Fruit fly (Drosophila melanogaster) whole organism, embryonic: Measurements from ENCODE around the gene CG11726.

ENCODE experiments used
- Antp ChIP-seq: fragments of 200-800 bp; sonication (Bioruptor generic); optimal IDR thresholded peaks from 3 replicates; lab custom pipeline; 2016; ENCODE audit warnings: missing biosample characterization, missing genetic modification characterization
- CG10267 ChIP-seq: fragments of 200-800 bp; sonication (Bioruptor generic); optimal IDR thresholded peaks from 2 replicates; lab custom pipeline; 2018; ENCODE audit warnings: missing biosample characterization, mild to moderate bottlenecking, missing genetic modification characterization, moderate library complexity
- CG10543 ChIP-seq: fragments of 200-800 bp; sonication (Bioruptor generic); optimal IDR thresholded peaks from 3 replicates; lab custom pipeline; 2017; ENCODE audit warnings: missing biosample characterization, mild to moderate bottlenecking, missing genetic modification characterization, moderate library complexity
- CG10979 ChIP-seq: fragments of 200-800 bp; sonication (Bioruptor generic); optimal IDR thresholded peaks from 2 replicates; lab custom pipeline; 2018; ENCODE audit warnings: missing biosample characterization, mild to moderate bottlenecking, missing genetic modification characterization, moderate library complexity
- CG11093 ChIP-seq: fragments of 200-800 bp; sonication (Bioruptor generic); IDR thresholded peaks from 3 replicates; pipeline ENCODE4 v1.3.6; 2022; ENCODE audit warnings: missing biosample characterization, missing genetic modification characterization
- CG15514 ChIP-seq: fragments of 200-800 bp; sonication (Bioruptor generic); optimal IDR thresholded peaks from 3 replicates; lab custom pipeline; 2017; ENCODE audit warnings: missing biosample characterization, missing genetic modification characterization, mild to moderate bottlenecking, moderate library complexity, missing genetic modification reagents
- CG17359 ChIP-seq: fragments of 200-800 bp; sonication (Bioruptor generic); optimal IDR thresholded peaks from 3 replicates; lab custom pipeline; 2018; ENCODE audit warnings: missing biosample characterization, mild to moderate bottlenecking, missing genetic modification characterization, moderate library complexity
- CG18599 ChIP-seq: fragments of 200-800 bp; sonication (Bioruptor generic); optimal IDR thresholded peaks from 3 replicates; lab custom pipeline; 2017; ENCODE audit warnings: missing biosample characterization, missing genetic modification characterization, mild to moderate bottlenecking, moderate library complexity, missing genetic modification reagents
- CG18619 ChIP-seq: fragments of 200-800 bp; sonication (Bioruptor generic); optimal IDR thresholded peaks from 3 replicates; lab custom pipeline; 2017; ENCODE audit warnings: missing biosample characterization, mild to moderate bottlenecking, missing genetic modification characterization
- CG2199 ChIP-seq: fragments of 200-800 bp; sonication (Bioruptor generic); IDR thresholded peaks from 3 replicates; pipeline ENCODE4 v1.3.6; 2022; ENCODE audit warnings: missing biosample characterization, missing genetic modification characterization
- CG2712 ChIP-seq: fragments of 200-800 bp; optimal IDR thresholded peaks from 3 replicates; lab custom pipeline; 2019; ENCODE audit warnings: missing biosample characterization, mild to moderate bottlenecking, missing genetic modification characterization, moderate library complexity
- CG2875 ChIP-seq: fragments of 200-800 bp; sonication (Bioruptor generic); optimal IDR thresholded peaks from 2 replicates; lab custom pipeline; 2017; ENCODE audit warnings: missing biosample characterization, mild to moderate bottlenecking, missing genetic modification characterization, missing genetic modification reagents
- CG30403 ChIP-seq: fragments of 200-800 bp; sonication (Bioruptor generic); optimal IDR thresholded peaks from 3 replicates; lab custom pipeline; 2016; ENCODE audit warnings: missing biosample characterization, missing genetic modification characterization
- CG31441 ChIP-seq: fragments of 200-800 bp; sonication (Bioruptor generic); IDR thresholded peaks from 2 replicates; pipeline ENCODE4 v1.3.6; 2022; ENCODE audit warnings: missing biosample characterization, missing genetic modification characterization
- CG32772 ChIP-seq: fragments of 200-800 bp; sonication (Bioruptor generic); IDR thresholded peaks from 2 replicates; pipeline ENCODE4 v1.3.6; 2022; ENCODE audit warnings: missing biosample characterization, missing genetic modification characterization
- CG3281 ChIP-seq: fragments of 200-800 bp; sonication (Bioruptor generic); optimal IDR thresholded peaks from 3 replicates; lab custom pipeline; 2017; ENCODE audit warnings: missing biosample characterization, mild to moderate bottlenecking, missing genetic modification characterization
- CG5953 ChIP-seq: fragments of 200-800 bp; sonication (Bioruptor generic); IDR thresholded peaks from 2 replicates; pipeline ENCODE4 v1.3.6; 2022; ENCODE audit warnings: missing biosample characterization, missing genetic modification characterization
- CG6254 ChIP-seq: fragments of 200-800 bp; sonication (Bioruptor generic); optimal IDR thresholded peaks from 3 replicates; lab custom pipeline; 2017; ENCODE audit warnings: mild to moderate bottlenecking, missing biosample characterization, missing genetic modification reagents, missing genetic modification characterization
- CG6689 ChIP-seq: fragments of 200-800 bp; sonication (Bioruptor generic); IDR thresholded peaks from 2 replicates; pipeline ENCODE4 v1.3.6; 2022; ENCODE audit warnings: missing biosample characterization, missing genetic modification characterization
- CG7556 ChIP-seq: fragments of 200-800 bp; sonication (Bioruptor generic); optimal IDR thresholded peaks from 2 replicates; lab custom pipeline; 2017; ENCODE audit warnings: missing biosample characterization, mild to moderate bottlenecking, missing genetic modification characterization
- CG8388 ChIP-seq: fragments of 200-800 bp; sonication (Bioruptor generic); optimal IDR thresholded peaks from 2 replicates; lab custom pipeline; 2019; ENCODE audit warnings: missing biosample characterization, mild to moderate bottlenecking, missing genetic modification characterization, moderate library complexity
- CG8924 ChIP-seq: fragments of 200-800 bp; optimal IDR thresholded peaks from 3 replicates; lab custom pipeline; 2019; ENCODE audit warnings: missing biosample characterization, mild to moderate bottlenecking, missing genetic modification characterization, moderate library complexity
- D ChIP-seq, 2 experiments: fragments of 200-800 bp in 1 of 2; fragments of >200 bp in 1 of 2; sonication (Bioruptor generic) in 1 of 2; optimal IDR thresholded peaks; 2 replicates in 1 of 2; 3 replicates in 1 of 2; lab custom pipeline; 2017; ENCODE audit warnings: mild to moderate bottlenecking in 1 of 2, missing biosample characterization in 1 of 2, missing genetic modification characterization in 1 of 2, missing genetic modification reagents in 1 of 2
- Dad ChIP-seq: fragments of 200-800 bp; sonication (Bioruptor generic); optimal IDR thresholded peaks from 3 replicates; lab custom pipeline; 2016; ENCODE audit warnings: missing biosample characterization, missing genetic modification characterization
- Fer1 ChIP-seq: fragments of 200-800 bp; sonication (Bioruptor generic); optimal IDR thresholded peaks from 2 replicates; lab custom pipeline; 2017; ENCODE audit warnings: missing biosample characterization, mild to moderate bottlenecking, missing genetic modification characterization
- Fer3 ChIP-seq: fragments of 200-800 bp; sonication (Bioruptor generic); optimal IDR thresholded peaks from 2 replicates; lab custom pipeline; 2018; ENCODE audit warnings: missing biosample characterization, mild to moderate bottlenecking, missing genetic modification characterization, moderate library complexity
- Hand ChIP-seq: fragments of 200-800 bp; sonication (Bioruptor generic); optimal IDR thresholded peaks from 2 replicates; lab custom pipeline; 2017; ENCODE audit warnings: mild to moderate bottlenecking, missing biosample characterization, missing genetic modification reagents, missing genetic modification characterization
- Hey ChIP-seq: fragments of 200-800 bp; sonication (Bioruptor generic); optimal IDR thresholded peaks from 3 replicates; lab custom pipeline; 2018; ENCODE audit warnings: missing biosample characterization, mild to moderate bottlenecking, missing genetic modification characterization
- Hr51 ChIP-seq, 2 experiments: fragments of 200-800 bp; sonication (Bioruptor generic); optimal IDR thresholded peaks; 2 replicates in 1 of 2; 3 replicates in 1 of 2; lab custom pipeline; 2016 to 2018; ENCODE audit warnings: missing biosample characterization in 2 of 2, missing genetic modification characterization in 2 of 2, mild to moderate bottlenecking in 1 of 2, moderate library complexity in 1 of 2
- Meics ChIP-seq: fragments of 200-800 bp; sonication (Bioruptor generic); optimal IDR thresholded peaks from 2 replicates; lab custom pipeline; 2017; ENCODE audit warnings: missing biosample characterization, mild to moderate bottlenecking, missing genetic modification characterization
- Ptx1 ChIP-seq: fragments of 200-800 bp; sonication (Bioruptor generic); IDR thresholded peaks from 2 replicates; pipeline ENCODE4 v1.3.6; 2022; ENCODE audit warnings: missing biosample characterization, missing genetic modification characterization
- Sox102F ChIP-seq: fragments of 200-800 bp; sonication (Bioruptor generic); optimal IDR thresholded peaks from 2 replicates; lab custom pipeline; 2018; ENCODE audit warnings: missing biosample characterization, mild to moderate bottlenecking, missing genetic modification characterization, moderate library complexity
- Ssrp ChIP-seq: fragments of 200-800 bp; sonication (Bioruptor generic); optimal IDR thresholded peaks from 2 replicates; lab custom pipeline; 2018; ENCODE audit warnings: missing biosample characterization, mild to moderate bottlenecking, missing genetic modification characterization, moderate library complexity
- Xrp1 ChIP-seq: fragments of 200-800 bp; sonication (Bioruptor generic); IDR thresholded peaks from 2 replicates; pipeline ENCODE4 v1.3.6; 2022; ENCODE audit warnings: missing biosample characterization, missing genetic modification characterization
- ara ChIP-seq: fragments of 200-800 bp; sonication (Bioruptor generic); IDR thresholded peaks from 2 replicates; pipeline ENCODE4 v1.3.6; 2022; ENCODE audit warnings: missing biosample characterization, missing genetic modification characterization
- bcd ChIP-seq: fragments of 200-800 bp; sonication (Bioruptor generic); optimal IDR thresholded peaks from 2 replicates; lab custom pipeline; 2017; ENCODE audit warnings: missing biosample characterization, mild to moderate bottlenecking, missing genetic modification characterization
- btn ChIP-seq: fragments of 200-800 bp; sonication (Bioruptor generic); optimal IDR thresholded peaks from 2 replicates; lab custom pipeline; 2016; ENCODE audit warnings: missing biosample characterization, missing genetic modification characterization
- corto ChIP-seq: fragments of 200-800 bp; sonication (Bioruptor generic); optimal IDR thresholded peaks from 2 replicates; lab custom pipeline; 2016; ENCODE audit warnings: missing biosample characterization, mild to moderate bottlenecking, missing genetic modification characterization, moderate library complexity
- crc ChIP-seq: fragments of 200-800 bp; sonication (Bioruptor generic); optimal IDR thresholded peaks from 2 replicates; lab custom pipeline; 2016; ENCODE audit warnings: missing biosample characterization, missing genetic modification characterization
- hbn ChIP-seq: fragments of 200-800 bp; sonication (Bioruptor generic); IDR thresholded peaks from 2 replicates; pipeline ENCODE4 v1.3.6; 2022; ENCODE audit warnings: missing biosample characterization, missing genetic modification characterization; ENCODE audit not compliant: partially characterized antibody
- knrl ChIP-seq: fragments of 200-800 bp; sonication (Bioruptor generic); IDR thresholded peaks from 3 replicates; pipeline ENCODE4 v1.3.6; 2022; ENCODE audit warnings: missing biosample characterization, missing genetic modification characterization; ENCODE audit not compliant: partially characterized antibody
- lilli ChIP-seq: fragments of 200-800 bp; sonication (Bioruptor generic); optimal IDR thresholded peaks from 3 replicates; lab custom pipeline; 2016; ENCODE audit warnings: missing biosample characterization, missing genetic modification characterization
- pan ChIP-seq, 4 experiments: fragments of >200 bp in 3 of 4; fragments of 200-800 bp in 1 of 4; sonication (Bioruptor generic) in 1 of 4; optimal IDR thresholded peaks in 3 of 4; IDR thresholded peaks in 1 of 4; 2 replicates each; pipeline versions ENCODE4 v1.3.6 to Lab custom; 2017 to 2022; ENCODE audit warnings: missing biosample characterization in 2 of 4, missing genetic modification characterization in 2 of 4, mixed read lengths in 1 of 4
- salm ChIP-seq: fragments of 200-800 bp; sonication (Bioruptor generic); optimal IDR thresholded peaks from 2 replicates; lab custom pipeline; 2018; ENCODE audit warnings: missing biosample characterization, mild to moderate bottlenecking, missing genetic modification characterization
- slbo ChIP-seq: fragments of 200-800 bp; sonication (Bioruptor generic); IDR thresholded peaks from 2 replicates; pipeline ENCODE4 v1.3.6; 2022; ENCODE audit warnings: missing biosample characterization, missing genetic modification characterization
- unpg ChIP-seq: fragments of 200-800 bp; sonication (Bioruptor generic); optimal IDR thresholded peaks from 3 replicates; lab custom pipeline; 2018; ENCODE audit warnings: missing biosample characterization, mild to moderate bottlenecking, missing genetic modification characterization, moderate library complexity
- wdn ChIP-seq: fragments of 200-800 bp; sonication (Bioruptor generic); IDR thresholded peaks from 2 replicates; pipeline ENCODE4 v1.3.6; 2022; ENCODE audit warnings: missing biosample characterization, missing genetic modification characterization

CG11726 gene

DNA sequence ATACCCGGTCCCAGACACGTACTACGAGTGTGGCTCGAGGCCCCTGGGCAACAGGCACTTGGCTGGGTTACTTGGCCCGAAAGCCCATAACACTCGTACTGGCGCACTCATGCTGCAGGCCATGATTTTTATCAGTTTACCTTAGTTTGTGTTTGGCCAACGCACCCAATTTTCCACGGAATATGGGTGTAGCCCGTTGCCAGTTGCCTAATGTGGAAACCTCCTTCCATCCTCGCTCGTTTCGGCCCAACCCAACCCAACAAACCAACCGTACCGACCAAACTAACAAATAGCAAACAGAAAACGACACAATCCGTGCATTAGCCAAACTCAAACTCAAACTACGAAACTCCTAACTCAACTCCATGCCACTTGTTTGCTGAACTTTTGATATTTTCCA, 684 bp upstream of the CG11726 start (continued):
- TF ChIP-seq CG18619 (no peak), Meics (GFP tag; lab: Kevin White, UChicago) (no peak), CG8388 (no peak), CG2199 (no peak), pan (optimal IDR thresholded peaks at IDR 0.05; lab: Kevin White, UChicago) (no peak), pan (GFP tag; optimal IDR thresholded peaks at IDR 0.05 in 1 of 2, IDR thresholded peaks at IDR 0.05 in 1 of 2) (no peak), hbn (GFP tag; lab: Robert Waterston, UW) (no peak), CG10543 (GFP tag; lab: Kevin White, UChicago) (no peak), Ssrp (tag; lab: Kevin White, UChicago) (no peak), wdn (GFP tag; lab: Robert Waterston, UW) (0 out of 2 replicates have a peak, but pooled peaks have one; percentile 8), Hr51 (GFP tag; optimal IDR thresholded peaks at IDR 0.05; lab: Kevin White, UChicago) (no peak), Dad (no peak), Antp (GFP tag; lab: Kevin White, UChicago) (no peak), salm (tag; lab: Kevin White, UChicago) (no peak), D (optimal IDR thresholded peaks at IDR 0.05; lab: Kevin White, UChicago) (no peak), D (GFP tag; optimal IDR thresholded peaks at IDR 0.05; lab: Kevin White, UChicago) (no peak), CG5953 (GFP tag; lab: Robert Waterston, UW) (no peak), CG18599 (GFP tag; lab: Kevin White, UChicago) (no peak), crc (GFP tag; lab: Kevin White, UChicago) (no peak), Hey (tag; lab: Kevin White, UChicago) (no peak), knrl (GFP tag; lab: Robert Waterston, UW) (no peak), CG11093 (GFP tag; lab: Robert Waterston, UW) (no peak)

dm6 chr3L:11397093-11397592, 2.7 kb downstream of the CG11726 start, which contains the start of gene CG44362:
Gene CG44362, plus strand, starts transcription at chr3L:11397542.
- TF ChIP-seq CG3281 (peak; percentile 9), CG6689 (GFP tag; lab: Robert Waterston, UW) (peak; percentile 43; the same call in 1 of the 2 replicates), Fer1 (GFP tag; lab: Kevin White, UChicago) (peak; percentile 49), CG10267 (tag; lab: Kevin White, UChicago) (no peak), CG32772 (GFP tag; lab: Robert Waterston, UW) (0 out of 2 replicates have a peak, but pooled peaks have one; percentile 19), CG17359 (peak; percentile 1), Xrp1 (peak; percentile 18; the same call in 1 of the 2 replicates), CG31441 (GFP tag; lab: Robert Waterston, UW) (peak; percentile 38; the same call in 1 of the 2 replicates), Ptx1 (peak; percentile 37), CG2875 (GFP tag; lab: Kevin White, UChicago) (no peak), CG2712 (tag; lab: Kevin White, UChicago) (peak; percentile 9), unpg (GFP tag; lab: Kevin White, UChicago) (peak; percentile 0), D (optimal IDR thresholded peaks at IDR 0.05; lab: Kevin White, UChicago) (no peak), D (GFP tag; optimal IDR thresholded peaks at IDR 0.05; lab: Kevin White, UChicago) (peak; percentile 3), Hand (GFP tag; lab: Kevin White, UChicago) (peak; percentile 8), btn (GFP tag; lab: Kevin White, UChicago) (no peak), CG10979 (tag; lab: Kevin White, UChicago) (peak; percentile 1), lilli (GFP tag; lab: Kevin White, UChicago) (no peak), ara (GFP tag; lab: Robert Waterston, UW) (no peak), Sox102F (GFP tag; lab: Kevin White, UChicago) (peak; percentile 17), Fer3 (tag; lab: Kevin White, UChicago) (peak; percentile 32), CG15514 (GFP tag; lab: Kevin White, UChicago) (peak; percentile 23), CG6254 (no peak), CG7556 (peak; percentile 31), corto (GFP tag; lab: Kevin White, UChicago) (no peak), CG30403 (GFP tag; lab: Kevin White, UChicago) (peak; percentile 11), CG8924 (tag; lab: Kevin White, UChicago) (no peak), slbo (GFP tag; lab: Robert Waterston, UW) (0 out of 2 replicates have a peak, but pooled peaks have one; percentile 8), bcd (GFP tag; lab: Kevin White, UChicago) (peak; percentile 8)
